Fruit fly (Drosophila melanogaster) whole organism, embryonic: Measurements from ENCODE around the gene CG33791.

ENCODE experiments used
- Adf1 ChIP-seq: fragments of 200-800 bp; sonication (Bioruptor generic); IDR thresholded peaks from 2 replicates; pipeline ENCODE4 v1.3.6; 2022; ENCODE audit warnings: missing biosample characterization, missing genetic modification characterization
- CG10979 ChIP-seq: fragments of 200-800 bp; sonication (Bioruptor generic); optimal IDR thresholded peaks from 2 replicates; lab custom pipeline; 2018; ENCODE audit warnings: missing biosample characterization, mild to moderate bottlenecking, missing genetic modification characterization, moderate library complexity
- CG11504 ChIP-seq: fragments of 200-800 bp; sonication (Bioruptor generic); optimal IDR thresholded peaks from 3 replicates; lab custom pipeline; 2019; ENCODE audit warnings: missing biosample characterization, mild to moderate bottlenecking, missing genetic modification characterization, moderate library complexity
- CG11723 ChIP-seq: fragments of 200-800 bp; sonication (Bioruptor generic); optimal IDR thresholded peaks from 2 replicates; lab custom pipeline; 2017; ENCODE audit warnings: missing biosample characterization, mild to moderate bottlenecking, missing genetic modification characterization
- CG13287 ChIP-seq: fragments of 200-800 bp; sonication (Bioruptor generic); IDR thresholded peaks from 2 replicates; pipeline ENCODE4 v1.3.6; 2022; ENCODE audit warnings: missing biosample characterization, missing genetic modification characterization; ENCODE audit not compliant: partially characterized antibody
- CG15073 ChIP-seq: fragments of 200-800 bp; sonication (Bioruptor generic); optimal IDR thresholded peaks from 2 replicates; lab custom pipeline; 2016; ENCODE audit warnings: missing biosample characterization, missing genetic modification characterization
- CG16863 ChIP-seq: fragments of 200-800 bp; sonication (Bioruptor generic); optimal IDR thresholded peaks from 3 replicates; lab custom pipeline; 2016; ENCODE audit warnings: missing biosample characterization, missing genetic modification characterization
- CG17361 ChIP-seq: fragments of 200-800 bp; sonication (Bioruptor generic); IDR thresholded peaks from 3 replicates; pipeline ENCODE4 v1.3.6; 2022; ENCODE audit warnings: missing biosample characterization, missing genetic modification characterization
- CG17612 ChIP-seq: fragments of 200-800 bp; sonication (Bioruptor generic); IDR thresholded peaks from 2 replicates; pipeline ENCODE4 v1.3.6; 2022; ENCODE audit warnings: missing biosample characterization, missing genetic modification characterization
- CG34224 ChIP-seq: fragments of 200-800 bp; sonication (Bioruptor generic); IDR thresholded peaks from 3 replicates; pipeline ENCODE4 v1.3.6; 2022; ENCODE audit warnings: missing biosample characterization, missing genetic modification characterization; ENCODE audit not compliant: partially characterized antibody
- CG43689 ChIP-seq: fragments of 200-800 bp; sonication (Bioruptor generic); IDR thresholded peaks from 2 replicates; pipeline ENCODE4 v1.3.6; 2022; ENCODE audit warnings: missing biosample characterization, missing genetic modification characterization
- CG4404 ChIP-seq: fragments of 200-800 bp; sonication (Bioruptor generic); IDR thresholded peaks from 2 replicates; pipeline ENCODE4 v1.3.6; 2022; ENCODE audit warnings: missing biosample characterization, missing genetic modification characterization
- CG4424 ChIP-seq: fragments of 200-800 bp; sonication (Bioruptor generic); optimal IDR thresholded peaks from 3 replicates; lab custom pipeline; 2016; ENCODE audit warnings: missing biosample characterization, missing genetic modification characterization
- CG6765 ChIP-seq: fragments of 200-800 bp; sonication (Bioruptor generic); optimal IDR thresholded peaks from 3 replicates; lab custom pipeline; 2017; ENCODE audit warnings: missing biosample characterization, mild to moderate bottlenecking, missing genetic modification characterization
- CG7556 ChIP-seq: fragments of 200-800 bp; sonication (Bioruptor generic); optimal IDR thresholded peaks from 2 replicates; lab custom pipeline; 2017; ENCODE audit warnings: missing biosample characterization, mild to moderate bottlenecking, missing genetic modification characterization
- CG8924 ChIP-seq: fragments of 200-800 bp; optimal IDR thresholded peaks from 3 replicates; lab custom pipeline; 2019; ENCODE audit warnings: missing biosample characterization, mild to moderate bottlenecking, missing genetic modification characterization, moderate library complexity
- D19A ChIP-seq: fragments of 200-800 bp; optimal IDR thresholded peaks from 3 replicates; lab custom pipeline; 2019; ENCODE audit warnings: missing biosample characterization, mild to moderate bottlenecking, missing genetic modification characterization, moderate library complexity
- Dek ChIP-seq: fragments of 200-800 bp; sonication (Bioruptor generic); optimal IDR thresholded peaks from 3 replicates; lab custom pipeline; 2019; ENCODE audit warnings: missing biosample characterization, mild to moderate bottlenecking, missing genetic modification characterization, moderate library complexity
- E2f1 ChIP-seq: fragments of 200-800 bp; sonication (Bioruptor generic); IDR thresholded peaks from 2 replicates; pipeline ENCODE4 v1.3.6; 2022; ENCODE audit warnings: missing biosample characterization, missing genetic modification characterization
- Fer2 ChIP-seq: fragments of 200-800 bp; sonication (Bioruptor generic); optimal IDR thresholded peaks from 2 replicates; lab custom pipeline; 2018; ENCODE audit warnings: missing biosample characterization, mild to moderate bottlenecking, missing genetic modification characterization, moderate library complexity
- GATAe ChIP-seq: fragments of 200-800 bp; sonication (Bioruptor generic); conservative IDR thresholded peaks from 2 replicates; pipeline ENCODE4 v1.3.6; 2022; ENCODE audit warnings: missing biosample characterization, missing genetic modification characterization
- Hand ChIP-seq: fragments of 200-800 bp; sonication (Bioruptor generic); optimal IDR thresholded peaks from 2 replicates; lab custom pipeline; 2017; ENCODE audit warnings: mild to moderate bottlenecking, missing biosample characterization, missing genetic modification reagents, missing genetic modification characterization
- Lpt ChIP-seq: fragments of >200 bp; optimal IDR thresholded peaks from 2 replicates; lab custom pipeline; 2018; ENCODE audit warnings: missing biosample characterization, missing genetic modification characterization
- MTF-1 ChIP-seq: fragments of 200-800 bp; sonication (Bioruptor generic); optimal IDR thresholded peaks from 2 replicates; lab custom pipeline; 2018; ENCODE audit warnings: missing biosample characterization, mild to moderate bottlenecking, missing genetic modification characterization, borderline replicate concordance
- Mrtf ChIP-seq: fragments of 200-800 bp; sonication (Bioruptor generic); IDR thresholded peaks from 3 replicates; pipeline ENCODE4 v1.3.6; 2022; ENCODE audit warnings: missing biosample characterization, missing genetic modification characterization
- NC2α ChIP-seq: fragments of 200-800 bp; sonication (Bioruptor generic); optimal IDR thresholded peaks from 2 replicates; lab custom pipeline; 2016; ENCODE audit warnings: missing biosample characterization, missing genetic modification characterization
- Nf-YA ChIP-seq: fragments of 200-800 bp; sonication (Bioruptor generic); IDR thresholded peaks from 2 replicates; pipeline ENCODE4 v1.3.6; 2022; ENCODE audit warnings: missing biosample characterization, missing genetic modification characterization
- Nf-YB ChIP-seq: fragments of 200-800 bp; sonication (Bioruptor generic); optimal IDR thresholded peaks from 3 replicates; lab custom pipeline; 2019; ENCODE audit warnings: missing biosample characterization, mild to moderate bottlenecking, missing genetic modification characterization, moderate library complexity
- Opbp ChIP-seq: fragments of 200-800 bp; sonication (Bioruptor generic); IDR thresholded peaks from 3 replicates; pipeline ENCODE4 v1.3.6; 2022; ENCODE audit warnings: missing biosample characterization, missing genetic modification characterization; ENCODE audit not compliant: partially characterized antibody
- Ravus ChIP-seq: fragments of 200-800 bp; sonication (Bioruptor generic); IDR thresholded peaks from 2 replicates; pipeline ENCODE4 v1.3.6; 2022; ENCODE audit warnings: missing biosample characterization, missing genetic modification characterization
- Sry-δ ChIP-seq: fragments of 200-800 bp; sonication (Bioruptor generic); optimal IDR thresholded peaks from 2 replicates; lab custom pipeline; 2016; ENCODE audit warnings: missing biosample characterization, missing genetic modification characterization
- ac ChIP-seq: fragments of 200-800 bp; sonication (Bioruptor generic); optimal IDR thresholded peaks from 3 replicates; lab custom pipeline; 2017; ENCODE audit warnings: missing biosample characterization, mild to moderate bottlenecking, missing genetic modification characterization
- az2 ChIP-seq: fragments of 200-800 bp; sonication (Bioruptor generic); optimal IDR thresholded peaks from 3 replicates; lab custom pipeline; 2016; ENCODE audit warnings: missing biosample characterization, missing genetic modification characterization
- bcd ChIP-seq: fragments of 200-800 bp; sonication (Bioruptor generic); optimal IDR thresholded peaks from 2 replicates; lab custom pipeline; 2017; ENCODE audit warnings: missing biosample characterization, mild to moderate bottlenecking, missing genetic modification characterization
- bowl ChIP-seq: fragments of 200-800 bp; sonication (Bioruptor generic); IDR thresholded peaks from 2 replicates; pipeline ENCODE4 v1.3.6; 2022; ENCODE audit warnings: missing biosample characterization, missing genetic modification characterization
- cg ChIP-seq: fragments of 200-800 bp; sonication (Bioruptor generic); optimal IDR thresholded peaks from 3 replicates; lab custom pipeline; 2019; ENCODE audit warnings: missing biosample characterization, mild to moderate bottlenecking, missing genetic modification characterization, moderate library complexity
- cwo ChIP-seq: fragments of 200-800 bp; sonication (Bioruptor generic); optimal IDR thresholded peaks from 3 replicates; lab custom pipeline; 2017; ENCODE audit warnings: missing biosample characterization, missing genetic modification characterization, mild to moderate bottlenecking, moderate library complexity, missing genetic modification reagents
- fd96Cb ChIP-seq: fragments of 200-800 bp; sonication (Bioruptor generic); optimal IDR thresholded peaks from 2 replicates; lab custom pipeline; 2018; ENCODE audit warnings: missing biosample characterization, mild to moderate bottlenecking, missing genetic modification characterization, moderate library complexity
- gcm ChIP-seq: fragments of 200-800 bp; sonication (Bioruptor generic); optimal IDR thresholded peaks from 2 replicates; lab custom pipeline; 2019; ENCODE audit warnings: missing biosample characterization, mild to moderate bottlenecking, missing genetic modification characterization, moderate library complexity
- ham ChIP-seq: fragments of 200-800 bp; sonication (Bioruptor generic); IDR thresholded peaks from 2 replicates; pipeline ENCODE4 v1.3.6; 2022; ENCODE audit warnings: missing biosample characterization, missing genetic modification characterization
- inv ChIP-seq: fragments of 200-800 bp; sonication (Bioruptor generic); IDR thresholded peaks from 2 replicates; pipeline ENCODE4 v1.3.6; 2022; ENCODE audit warnings: missing biosample characterization, missing genetic modification characterization; ENCODE audit not compliant: partially characterized antibody
- jing ChIP-seq: fragments of 200-800 bp; sonication (Bioruptor generic); optimal IDR thresholded peaks from 2 replicates; lab custom pipeline; 2018; ENCODE audit warnings: missing biosample characterization, mild to moderate bottlenecking, missing genetic modification characterization
- knrl ChIP-seq: fragments of 200-800 bp; sonication (Bioruptor generic); IDR thresholded peaks from 3 replicates; pipeline ENCODE4 v1.3.6; 2022; ENCODE audit warnings: missing biosample characterization, missing genetic modification characterization; ENCODE audit not compliant: partially characterized antibody
- ro ChIP-seq: fragments of 200-800 bp; sonication (Bioruptor generic); IDR thresholded peaks from 2 replicates; pipeline ENCODE4 v1.3.6; 2022; ENCODE audit warnings: missing biosample characterization, missing genetic modification characterization
- stc ChIP-seq: fragments of 200-800 bp; sonication (Bioruptor generic); IDR thresholded peaks from 2 replicates; pipeline ENCODE4 v1.3.6; 2022; ENCODE audit warnings: missing biosample characterization, missing genetic modification characterization
- tgo ChIP-seq: fragments of 200-800 bp; sonication (Bioruptor generic); IDR thresholded peaks from 3 replicates; pipeline ENCODE4 v1.3.6; 2022; ENCODE audit warnings: missing biosample characterization, missing genetic modification characterization
- trh ChIP-seq: fragments of 200-800 bp; sonication (Bioruptor generic); optimal IDR thresholded peaks from 2 replicates; lab custom pipeline; 2016; ENCODE audit warnings: missing biosample characterization, missing genetic modification characterization
- tup ChIP-seq: fragments of 200-800 bp; sonication (Bioruptor generic); optimal IDR thresholded peaks from 2 replicates; lab custom pipeline; 2016; ENCODE audit warnings: missing biosample characterization, mild to moderate bottlenecking, missing genetic modification characterization, moderate library complexity
- vfl ChIP-seq: fragments of 200-800 bp; sonication (Bioruptor generic); optimal IDR thresholded peaks from 2 replicates; lab custom pipeline; 2016; ENCODE audit warnings: missing biosample characterization, missing genetic modification characterization
- zfh2 ChIP-seq: fragments of 200-800 bp; sonication (Bioruptor generic); optimal IDR thresholded peaks from 2 replicates; lab custom pipeline; 2016; ENCODE audit warnings: missing biosample characterization, missing genetic modification characterization

CG33791 gene

dm6 chr3L:1576489-1577106 is 26.2 kb upstream of the CG33791 start, which contains the start of gene CG13917 (continued):
- TF ChIP-seq knrl (GFP tag; lab: Robert Waterston, UW): peak; percentile 21; the same call in 1 of the 3 replicates
- peak; percentile 51 for TF ChIP-seq CG11504 (tag; lab: Kevin White, UChicago)
- no peak for TF ChIP-seq CG17612 (GFP tag; lab: Robert Waterston, UW)
- no peak for TF ChIP-seq ro (GFP tag; lab: Robert Waterston, UW)
- TF ChIP-seq GATAe (GFP tag; lab: Robert Waterston, UW): no peak
- TF ChIP-seq jing (GFP tag; lab: Kevin White, UChicago): no peak
- peak; percentile 40 for TF ChIP-seq Dek
- TF ChIP-seq CG11723 (GFP tag; lab: Kevin White, UChicago): no peak
- TF ChIP-seq MTF-1 (GFP tag; lab: Kevin White, UChicago): no peak
- no peak for TF ChIP-seq az2 (GFP tag; lab: Kevin White, UChicago)
- no peak for TF ChIP-seq CG43689 (GFP tag; lab: Robert Waterston, UW)
- TF ChIP-seq Mrtf (GFP tag; lab: Robert Waterston, UW): no peak
- no peak for TF ChIP-seq CG6765 (GFP tag; lab: Kevin White, UChicago)
- TF ChIP-seq gcm (GFP tag; lab: Kevin White, UChicago): no peak
- TF ChIP-seq D19A (tag; lab: Kevin White, UChicago): no peak
- TF ChIP-seq CG4404 (GFP tag; lab: Robert Waterston, UW): no peak
- TF ChIP-seq CG17361 (GFP tag; lab: Robert Waterston, UW): no peak; the same call in 2 of the 3 replicates
- TF ChIP-seq bowl (GFP tag; lab: Robert Waterston, UW): no peak
- TF ChIP-seq Opbp (GFP tag; lab: Robert Waterston, UW): peak; percentile 60
- no peak for TF ChIP-seq vfl
- no peak for TF ChIP-seq Nf-YA (GFP tag; lab: Robert Waterston, UW)
- TF ChIP-seq Adf1 (GFP tag; lab: Robert Waterston, UW): no peak
- TF ChIP-seq ac (GFP tag; lab: Kevin White, UChicago): no peak
- no peak for TF ChIP-seq Lpt (GFP tag; lab: Kevin White, UChicago)
- no peak for TF ChIP-seq zfh2 (GFP tag; lab: Kevin White, UChicago)
- TF ChIP-seq CG34224 (GFP tag; lab: Robert Waterston, UW): no peak; the same call in 2 of the 3 replicates
- peak; percentile 30 for TF ChIP-seq bcd
- no peak for TF ChIP-seq Ravus (GFP tag; lab: Robert Waterston, UW)
- no peak for TF ChIP-seq Hand (GFP tag; lab: Kevin White, UChicago)
- TF ChIP-seq inv (GFP tag; lab: Robert Waterston, UW): no peak; the same call in 1 of the 2 replicates
- TF ChIP-seq CG7556 (GFP tag; lab: Kevin White, UChicago): no peak
- no peak for TF ChIP-seq tgo (GFP tag; lab: Robert Waterston, UW)
- no peak for TF ChIP-seq tup (GFP tag; lab: Kevin White, UChicago)
- no peak for TF ChIP-seq Nf-YB
- no peak for TF ChIP-seq ham (GFP tag; lab: Robert Waterston, UW)
- no peak for TF ChIP-seq CG4424
- TF ChIP-seq NC2α (GFP tag; lab: Kevin White, UChicago): no peak
- TF ChIP-seq CG16863 (GFP tag; lab: Kevin White, UChicago): no peak
- peak; percentile 48 for TF ChIP-seq Sry-δ (GFP tag; lab: Kevin White, UChicago)
- peak; percentile 55; the same call in 1 of the 2 replicates for TF ChIP-seq CG13287 (GFP tag; lab: Robert Waterston, UW)
- no peak for TF ChIP-seq trh (GFP tag; lab: Kevin White, UChicago)
- no peak for TF ChIP-seq cg (GFP tag; lab: Kevin White, UChicago)
- TF ChIP-seq Fer2 (tag; lab: Kevin White, UChicago): no peak
- no peak for TF ChIP-seq cwo (GFP tag; lab: Kevin White, UChicago)
- TF ChIP-seq fd96Cb (tag; lab: Kevin White, UChicago): no peak
- no peak for TF ChIP-seq CG8924 (tag; lab: Kevin White, UChicago)
- no peak for TF ChIP-seq E2f1 (GFP tag; lab: Robert Waterston, UW)
- TF ChIP-seq CG10979 (tag; lab: Kevin White, UChicago): no peak
- no peak for TF ChIP-seq CG15073 (GFP tag; lab: Kevin White, UChicago)
- peak; percentile 18; the same call in 1 of the 2 replicates for TF ChIP-seq stc (GFP tag; lab: Robert Waterston, UW)
